Fruit fly (Drosophila melanogaster): ENCODE measurements around the gene CG42688.

Gene CG42688

DNA sequence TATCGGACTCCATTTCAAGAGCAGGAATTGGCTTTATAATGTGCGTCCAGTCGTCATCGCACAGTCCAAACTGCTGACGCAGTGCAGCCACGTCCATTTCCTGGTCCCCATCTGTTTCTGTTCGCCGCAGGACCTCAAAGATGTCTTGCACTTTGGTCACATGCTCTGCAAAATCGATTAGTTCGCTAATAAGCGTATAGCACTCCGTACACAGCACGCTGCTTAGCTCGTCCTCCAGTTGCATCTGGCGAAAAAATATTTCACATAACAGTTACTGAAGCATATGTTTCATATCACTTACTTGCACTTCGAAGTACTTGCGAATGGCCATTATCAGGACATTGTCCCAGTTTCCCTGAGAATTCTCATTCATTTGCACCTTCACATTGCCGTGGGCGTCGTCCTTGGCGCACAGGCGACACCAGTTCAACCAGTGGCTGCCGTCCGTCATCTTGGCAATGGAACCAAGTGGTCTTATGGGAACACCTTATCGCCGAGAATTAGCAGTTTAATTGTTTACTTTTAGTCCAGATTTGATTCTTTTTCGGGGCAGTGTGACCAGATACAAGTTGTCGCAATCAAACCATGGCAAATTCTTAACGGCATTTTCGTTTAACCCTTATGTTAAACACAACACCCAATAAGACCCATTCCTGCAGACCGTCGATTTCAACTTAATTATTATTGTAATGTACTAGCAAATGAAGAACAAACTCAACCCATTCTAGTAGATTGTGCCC is 1.3 kb downstream of the CG42688 start, which contains the start of gene CG17568 (continued):
- 0 out of 3 replicates have a peak, but pooled peaks have one; percentile 50 for TF ChIP-seq CG34224 (GFP tag; IDR thresholded peaks at IDR 0.05; ENCODE audit: partially characterized antibody)
- no peak for TF ChIP-seq Camta (GFP tag; optimal IDR thresholded peaks at IDR 0.05)
- peak; percentile 25 for TF ChIP-seq CG4424 (GFP tag; optimal IDR thresholded peaks at IDR 0.05)
- no peak for TF ChIP-seq CG32532 (GFP tag; IDR thresholded peaks at IDR 0.05)
- no peak for TF ChIP-seq CG17568 (GFP tag; optimal IDR thresholded peaks at IDR 0.05)
- TF ChIP-seq Dp (GFP tag; optimal IDR thresholded peaks at IDR 0.05) = peak; percentile 17
- peak; percentile 76 for TF ChIP-seq Elba2 (GFP tag; optimal IDR thresholded peaks at IDR 0.05)
- TF ChIP-seq CG5953 (GFP tag; IDR thresholded peaks at IDR 0.05) = no peak
- TF ChIP-seq tin (GFP tag; optimal IDR thresholded peaks at IDR 0.05) = peak; percentile 1
- no peak for TF ChIP-seq Ravus (GFP tag; IDR thresholded peaks at IDR 0.05)
- peak; percentile 19 for TF ChIP-seq CG10267 (tag; optimal IDR thresholded peaks at IDR 0.05)
- peak; percentile 75 for TF ChIP-seq MESR4 (GFP tag; optimal IDR thresholded peaks at IDR 0.05)
- TF ChIP-seq gcm (GFP tag; optimal IDR thresholded peaks at IDR 0.05) = no peak
- no peak for TF ChIP-seq CG7839 (tag; optimal IDR thresholded peaks at IDR 0.05)
- TF ChIP-seq CG2120 (GFP tag; optimal IDR thresholded peaks at IDR 0.05) = peak; percentile 18
- no peak for TF ChIP-seq sd (tag; optimal IDR thresholded peaks at IDR 0.05)
- no peak for TF ChIP-seq ase (GFP tag; IDR thresholded peaks at IDR 0.05)
- TF ChIP-seq ems (GFP tag; optimal IDR thresholded peaks at IDR 0.05) = peak; percentile 12
- no peak for TF ChIP-seq B-H1 (GFP tag; IDR thresholded peaks at IDR 0.05)
- no peak for TF ChIP-seq slbo (GFP tag; IDR thresholded peaks at IDR 0.05)
- TF ChIP-seq NfI (GFP tag; optimal IDR thresholded peaks at IDR 0.05) = no peak
- no peak for TF ChIP-seq CG8765 (GFP tag; IDR thresholded peaks at IDR 0.05)
- no peak for TF ChIP-seq D19B (GFP tag; optimal IDR thresholded peaks at IDR 0.05)
- TF ChIP-seq CG10654 (GFP tag; optimal IDR thresholded peaks at IDR 0.05) = no peak
- TF ChIP-seq yki (optimal IDR thresholded peaks at IDR 0.05) = no peak
- TF ChIP-seq sens (GFP tag) = peak; percentile 85
- no peak for TF ChIP-seq CoRest (tag; optimal IDR thresholded peaks at IDR 0.05)
- no peak for TF ChIP-seq Sox102F (GFP tag; optimal IDR thresholded peaks at IDR 0.05)
- TF ChIP-seq Dbx (GFP tag; IDR thresholded peaks at IDR 0.05) = no peak
- no peak for TF ChIP-seq nerfin-2 (GFP tag; IDR thresholded peaks at IDR 0.05; ENCODE audit: partially characterized antibody)
- TF ChIP-seq Sry-δ (GFP tag; optimal IDR thresholded peaks at IDR 0.05) = no peak
- TF ChIP-seq h (optimal IDR thresholded peaks at IDR 0.05) = no peak
- TF ChIP-seq pita (GFP tag; optimal IDR thresholded peaks at IDR 0.05) = no peak
- TF ChIP-seq z (GFP tag; IDR thresholded peaks at IDR 0.05) = no peak
- TF ChIP-seq grau (tag; optimal IDR thresholded peaks at IDR 0.05) = peak; percentile 16
- no peak for TF ChIP-seq jigr1 (GFP tag; IDR thresholded peaks at IDR 0.05)
- TF ChIP-seq maf-S (GFP tag; optimal IDR thresholded peaks at IDR 0.05) = no peak
- TF ChIP-seq CG9609 (GFP tag; optimal IDR thresholded peaks at IDR 0.05) = no peak
- TF ChIP-seq Fer2 (tag; optimal IDR thresholded peaks at IDR 0.05) = no peak
- no peak for TF ChIP-seq repo (GFP tag; optimal IDR thresholded peaks at IDR 0.05)
- no peak for TF ChIP-seq CG13287 (GFP tag; IDR thresholded peaks at IDR 0.05; ENCODE audit: partially characterized antibody)
- TF ChIP-seq CG15601 (tag; optimal IDR thresholded peaks at IDR 0.05) = peak; percentile 14
- peak; percentile 2 for TF ChIP-seq BEAF-32 (GFP tag; optimal IDR thresholded peaks at IDR 0.05)
- TF ChIP-seq CG18262 (tag; optimal IDR thresholded peaks at IDR 0.05) = peak; percentile 14
- no peak for TF ChIP-seq Med (GFP tag)
- TF ChIP-seq CG30020 (tag; optimal IDR thresholded peaks at IDR 0.05) = peak; percentile 7
- no peak for TF ChIP-seq CG1602 (GFP tag; optimal IDR thresholded peaks at IDR 0.05)
- peak; percentile 6 for TF ChIP-seq bab2 (GFP tag; optimal IDR thresholded peaks at IDR 0.05)
- no peak for TF ChIP-seq CG17359 (tag; optimal IDR thresholded peaks at IDR 0.05)
- TF ChIP-seq Dip3 (GFP tag; optimal IDR thresholded peaks at IDR 0.05) = no peak
- no peak for TF ChIP-seq ERR (GFP tag; optimal IDR thresholded peaks at IDR 0.05)

Data from whole organism, embryonic.